Worm (Caenorhabditis elegans): Measurements from ENCODE around the gene F49C5.12.

The F49C5.12 gene

ce11 chrII:12560210-12560609 is at the start of gene F49C5.12:
Gene F49C5.12, minus strand, starts transcription at chrII:12560310.
- TF ChIP-seq tbx-37 (GFP tag; conservative IDR thresholded peaks at IDR 0.05) (no peak), sea-1 (GFP tag; conservative IDR thresholded peaks at IDR 0.05) (no peak), hnd-1 (tag; optimal IDR thresholded peaks at IDR 0.05) (no peak), aly-1 (tag; optimal IDR thresholded peaks at IDR 0.05) (no peak), scrt-1 (GFP tag; IDR thresholded peaks at IDR 0.05) (no peak), hmbx-1 (tag; optimal IDR thresholded peaks at IDR 0.05) (no peak), hmg-4 (GFP tag; optimal IDR thresholded peaks at IDR 0.05) (no peak), tbx-11 (GFP tag; IDR thresholded peaks at IDR 0.05) (no peak), pes-1 (GFP tag; IDR thresholded peaks at IDR 0.05) (no peak), flt-1 (GFP tag; IDR thresholded peaks at IDR 0.05) (no peak), ama-1 (optimal IDR thresholded peaks at IDR 0.05) (no peak), ceh-36 (tag; optimal IDR thresholded peaks at IDR 0.05) (no peak), ceh-13 (GFP tag; optimal IDR thresholded peaks at IDR 0.05) (no peak), B0310.2 (tag; optimal IDR thresholded peaks at IDR 0.05) (no peak), ets-7 (tag; optimal IDR thresholded peaks at IDR 0.05) (no peak), F13C5.2 (tag; optimal IDR thresholded peaks at IDR 0.05) (no peak), tra-4 (tag; optimal IDR thresholded peaks at IDR 0.05) (no peak)

- TF ChIP-seq F13C5.2 (tag; optimal IDR thresholded peaks at IDR 0.05) (no peak), aly-1 (tag; optimal IDR thresholded peaks at IDR 0.05) (no peak), ets-7 (tag; optimal IDR thresholded peaks at IDR 0.05) (no peak), pes-1 (GFP tag; IDR thresholded peaks at IDR 0.05) (no peak), flt-1 (GFP tag; IDR thresholded peaks at IDR 0.05) (no peak), tbx-37 (GFP tag; conservative IDR thresholded peaks at IDR 0.05) (no peak), tra-4 (tag; optimal IDR thresholded peaks at IDR 0.05) (no peak), scrt-1 (GFP tag; IDR thresholded peaks at IDR 0.05) (no peak), tbx-11 (GFP tag; IDR thresholded peaks at IDR 0.05) (no peak), ceh-36 (tag; optimal IDR thresholded peaks at IDR 0.05) (no peak), B0310.2 (tag; optimal IDR thresholded peaks at IDR 0.05) (no peak), ceh-13 (GFP tag; optimal IDR thresholded peaks at IDR 0.05) (no peak), hmg-4 (GFP tag; optimal IDR thresholded peaks at IDR 0.05) (no peak)
These were observed 48.5 kb upstream of the F49C5.12 start, which contains the start of gene Y38E10A.9 for ce11 chrII:12608653-12609052. Gene Y38E10A.9, plus strand, starts transcription at chrII:12608953.

- no peak for TF ChIP-seq ceh-13 (GFP tag; optimal IDR thresholded peaks at IDR 0.05)
- no peak for TF ChIP-seq B0310.2 (tag; optimal IDR thresholded peaks at IDR 0.05)
- no peak for TF ChIP-seq tbx-11 (GFP tag; IDR thresholded peaks at IDR 0.05)
- no peak for TF ChIP-seq tbx-37 (GFP tag; conservative IDR thresholded peaks at IDR 0.05)
- TF ChIP-seq hnd-1 (tag; optimal IDR thresholded peaks at IDR 0.05) = no peak
- no peak for TF ChIP-seq pes-1 (GFP tag; IDR thresholded peaks at IDR 0.05)
- TF ChIP-seq sea-1 (GFP tag; conservative IDR thresholded peaks at IDR 0.05) = no peak
- TF ChIP-seq flt-1 (GFP tag; IDR thresholded peaks at IDR 0.05) = no peak
- no peak for TF ChIP-seq ama-1 (optimal IDR thresholded peaks at IDR 0.05)
- no peak for TF ChIP-seq aly-1 (tag; optimal IDR thresholded peaks at IDR 0.05)
- TF ChIP-seq scrt-1 (GFP tag; IDR thresholded peaks at IDR 0.05) = no peak
These were observed 46.8 kb upstream of the F49C5.12 start, which contains the start of gene Y38E10A.8 for ce11 chrII:12606900-12607299. Gene Y38E10A.8, plus strand, starts transcription at chrII:12607200.

ce11 chrII:12606108-12606507 is 46.0 kb upstream of the F49C5.12 start:
- no peak; the same call in 1 of the 2 replicates for TF ChIP-seq tbx-11 (GFP tag; IDR thresholded peaks at IDR 0.05)
- TF ChIP-seq hnd-1 (tag; optimal IDR thresholded peaks at IDR 0.05) = no peak
- no peak for TF ChIP-seq ceh-13 (GFP tag; optimal IDR thresholded peaks at IDR 0.05)
- no peak for TF ChIP-seq aly-1 (tag; optimal IDR thresholded peaks at IDR 0.05)
- TF ChIP-seq F13C5.2 (tag; optimal IDR thresholded peaks at IDR 0.05) = no peak
- TF ChIP-seq tbx-37 (GFP tag; conservative IDR thresholded peaks at IDR 0.05) = no peak
- TF ChIP-seq tra-4 (tag; optimal IDR thresholded peaks at IDR 0.05) = no peak
- no peak for TF ChIP-seq ets-7 (tag; optimal IDR thresholded peaks at IDR 0.05)
- TF ChIP-seq pes-1 (GFP tag; IDR thresholded peaks at IDR 0.05) = no peak
- TF ChIP-seq sea-1 (GFP tag; conservative IDR thresholded peaks at IDR 0.05) = no peak
- TF ChIP-seq flt-1 (GFP tag; IDR thresholded peaks at IDR 0.05) = no peak
- TF ChIP-seq B0310.2 (tag; optimal IDR thresholded peaks at IDR 0.05) = no peak
- TF ChIP-seq hmg-4 (GFP tag; optimal IDR thresholded peaks at IDR 0.05) = no peak

ce11 chrII:12603667-12604621 is 43.8 kb upstream of the F49C5.12 start, which contains the start of the genes ceh-100 and lips-15:
Gene ceh-100, minus strand, starts transcription at chrII:12603680.
Gene lips-15, plus strand, starts transcription at chrII:12604386.
- TF ChIP-seq ets-7 (tag; optimal IDR thresholded peaks at IDR 0.05) = no peak
- no peak for TF ChIP-seq ceh-36 (tag; optimal IDR thresholded peaks at IDR 0.05)
- no peak for TF ChIP-seq hmg-4 (GFP tag; optimal IDR thresholded peaks at IDR 0.05)
- TF ChIP-seq ama-1 (optimal IDR thresholded peaks at IDR 0.05) = no peak
- TF ChIP-seq B0310.2 (tag; optimal IDR thresholded peaks at IDR 0.05) = no peak
- TF ChIP-seq ceh-13 (GFP tag; optimal IDR thresholded peaks at IDR 0.05) = no peak
- no peak for TF ChIP-seq tbx-37 (GFP tag; conservative IDR thresholded peaks at IDR 0.05)
- no peak for TF ChIP-seq aly-1 (tag; optimal IDR thresholded peaks at IDR 0.05)
- no peak for TF ChIP-seq hmbx-1 (tag; optimal IDR thresholded peaks at IDR 0.05)

- TF ChIP-seq tra-4 (tag; optimal IDR thresholded peaks at IDR 0.05) (no peak), aly-1 (tag; optimal IDR thresholded peaks at IDR 0.05) (no peak), flt-1 (GFP tag; IDR thresholded peaks at IDR 0.05) (no peak), ama-1 (optimal IDR thresholded peaks at IDR 0.05) (no peak), tbx-11 (GFP tag; IDR thresholded peaks at IDR 0.05) (no peak), sea-1 (GFP tag; conservative IDR thresholded peaks at IDR 0.05) (no peak), ets-7 (tag; optimal IDR thresholded peaks at IDR 0.05) (no peak), ceh-13 (GFP tag; optimal IDR thresholded peaks at IDR 0.05) (no peak), pes-1 (GFP tag; IDR thresholded peaks at IDR 0.05) (no peak), B0310.2 (tag; optimal IDR thresholded peaks at IDR 0.05) (no peak), tbx-37 (GFP tag; conservative IDR thresholded peaks at IDR 0.05) (no peak), hmbx-1 (tag; optimal IDR thresholded peaks at IDR 0.05) (no peak), ceh-36 (tag; optimal IDR thresholded peaks at IDR 0.05) (no peak), scrt-1 (GFP tag; IDR thresholded peaks at IDR 0.05) (no peak), F13C5.2 (tag; optimal IDR thresholded peaks at IDR 0.05) (no peak), hmg-4 (GFP tag; optimal IDR thresholded peaks at IDR 0.05) (no peak), hnd-1 (tag; optimal IDR thresholded peaks at IDR 0.05) (no peak)
These were observed 20.8 kb upstream of the F49C5.12 start, which contains the start of gene clec-4 for ce11 chrII:12580952-12581351. Gene clec-4, minus strand, starts transcription at chrII:12581113.

Measured in whole organism, early embryonic.